Worm (Caenorhabditis elegans): ENCODE measurements around the gene Y38E10A.33.
A peak's percentile ranks its signal among the peaks of the same experiment; 100 is the strongest.

The Y38E10A.33 gene

DNA sequence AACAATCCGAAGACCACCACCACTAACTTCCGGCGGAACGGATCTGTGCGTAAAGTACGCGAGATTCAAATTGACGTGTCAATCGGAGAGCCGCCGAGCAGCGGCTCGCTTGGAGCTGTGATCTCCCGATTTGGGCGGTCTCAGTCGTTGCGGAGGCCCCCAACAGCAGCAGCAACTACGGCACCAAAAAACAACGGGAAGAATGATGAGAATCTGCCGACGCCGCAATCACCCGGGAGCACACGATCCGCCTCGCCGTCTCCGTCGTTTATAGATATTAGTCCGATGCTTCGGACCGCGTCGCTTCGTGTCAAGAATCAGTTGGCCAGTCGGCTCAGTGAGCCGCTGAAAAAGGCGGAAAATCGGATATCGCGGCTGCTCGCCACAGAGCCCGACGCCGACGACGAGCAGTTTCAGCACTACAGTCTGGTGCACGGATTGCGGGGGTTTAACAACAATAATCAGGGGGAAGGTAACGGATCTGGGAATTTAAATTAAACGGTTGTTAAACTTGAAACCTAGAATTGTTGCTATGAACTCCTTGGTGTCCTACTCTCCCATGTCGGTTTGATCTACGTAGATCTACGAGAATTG lies 36.4 kb upstream of the Y38E10A.33 start:
- TF ChIP-seq lin-13 (GFP tag; optimal IDR thresholded peaks at IDR 0.05), result no peak
- TF ChIP-seq set-16 (GFP tag; IDR thresholded peaks at IDR 0.05), result peak; percentile 85

DNA sequence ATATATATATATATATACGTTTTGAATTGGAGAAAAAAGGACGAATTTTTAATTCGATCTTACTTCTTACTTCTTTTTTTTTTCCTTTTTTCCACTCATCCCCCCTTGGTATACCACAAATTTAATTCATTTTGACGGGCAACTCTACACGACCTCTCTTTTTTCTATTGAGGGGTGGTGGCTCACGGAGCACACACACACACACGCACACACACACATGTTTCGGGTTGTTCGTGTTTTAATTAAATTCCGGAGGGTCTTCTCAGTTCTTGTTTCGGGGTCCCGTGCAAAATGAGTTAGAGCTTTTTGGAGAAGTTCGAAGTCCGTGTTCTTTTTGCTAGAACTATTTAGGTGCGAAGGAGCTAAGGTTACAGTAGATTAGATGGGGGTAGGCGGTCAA lies 32.0 kb upstream of the Y38E10A.33 start:
- TF ChIP-seq ces-1 (GFP tag; optimal IDR thresholded peaks at IDR 0.05), result peak; percentile 33
- TF ChIP-seq ctbp-1 (GFP tag; IDR thresholded peaks at IDR 0.05), result no peak
- TF ChIP-seq unc-62 (GFP tag; optimal IDR thresholded peaks at IDR 0.05 in 1 of 2), result peak in 1 of 2 experiments; percentile 5
- no peak for TF ChIP-seq unc-62 (tag; optimal IDR thresholded peaks at IDR 0.05)

DNA sequence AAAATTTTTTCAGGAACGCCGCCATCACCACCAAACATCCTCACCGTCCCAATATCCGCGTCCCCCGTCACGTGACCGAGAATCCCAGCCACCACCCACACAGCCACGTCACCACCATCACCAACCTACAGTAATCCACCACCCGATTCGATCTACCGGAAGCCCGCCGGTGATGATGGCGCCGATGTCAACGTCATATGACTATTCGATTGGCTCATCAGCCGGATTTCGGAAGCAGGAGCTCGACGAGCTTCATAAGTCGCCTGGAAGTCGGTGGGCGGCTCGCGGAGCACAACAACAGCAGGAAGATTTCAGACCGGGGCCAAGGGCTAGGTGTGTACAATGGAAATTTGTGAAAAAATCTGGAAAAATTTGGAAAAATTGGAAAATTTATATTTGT lies 16.7 kb upstream of the Y38E10A.33 start:
- peak; percentile 64; the same call in 1 of the 2 replicates for TF ChIP-seq set-16 (GFP tag; IDR thresholded peaks at IDR 0.05)
- TF ChIP-seq F26F4.8 (GFP tag; conservative IDR thresholded peaks at IDR 0.05), result 0 out of 2 replicates have a peak, but pooled peaks have one; percentile 45
- no peak for TF ChIP-seq mdt-29 (GFP tag; IDR thresholded peaks at IDR 0.05)
- peak; percentile 76 for TF ChIP-seq aha-1 (tag)
- TF ChIP-seq pha-4 (GFP tag; IDR thresholded peaks at IDR 0.05), result no peak
- no peak for TF ChIP-seq pha-4 (tag; optimal IDR thresholded peaks at IDR 0.05)

DNA sequence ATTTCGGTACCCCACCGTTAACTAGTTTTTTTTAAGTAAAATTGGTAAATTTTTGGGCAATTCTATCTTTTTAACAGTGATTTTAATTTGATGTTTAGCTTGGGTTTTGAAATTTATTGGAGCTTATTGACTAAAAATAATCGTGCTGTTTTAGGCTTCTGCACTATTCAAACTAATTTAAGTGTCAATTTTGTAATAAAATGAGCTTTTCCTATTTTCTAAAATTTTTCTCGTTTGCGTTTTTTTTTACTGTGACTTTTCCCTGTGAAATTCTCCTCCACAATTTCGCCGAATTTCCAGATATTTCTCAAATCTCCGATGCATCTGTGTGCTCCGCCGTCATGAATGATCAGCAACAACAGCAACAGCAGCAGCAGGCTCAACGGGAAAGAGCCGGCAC lies 14.7 kb upstream of the Y38E10A.33 start, which contains the start of gene tbc-17:
Gene tbc-17 (plus strand): TSS at position 301 of the 400 bp plus-strand sequence.
- TF ChIP-seq zip-2 (tag; optimal IDR thresholded peaks at IDR 0.05) (no peak), fos-1 (tag; optimal IDR thresholded peaks at IDR 0.05) (no peak), unc-62 (GFP tag; optimal IDR thresholded peaks at IDR 0.05 in 1 of 2) (no peak), unc-62 (tag; optimal IDR thresholded peaks at IDR 0.05) (no peak), Y48G9A.11 (GFP tag; IDR thresholded peaks at IDR 0.05) (no peak), F26F4.8 (GFP tag; conservative IDR thresholded peaks at IDR 0.05) (no peak), hlh-11 (tag; optimal IDR thresholded peaks at IDR 0.05) (no peak), nhr-11 (tag; optimal IDR thresholded peaks at IDR 0.05) (no peak), vab-7 (GFP tag; IDR thresholded peaks at IDR 0.05) (no peak), ceh-20 (GFP tag; IDR thresholded peaks at IDR 0.05) (no peak)

DNA sequence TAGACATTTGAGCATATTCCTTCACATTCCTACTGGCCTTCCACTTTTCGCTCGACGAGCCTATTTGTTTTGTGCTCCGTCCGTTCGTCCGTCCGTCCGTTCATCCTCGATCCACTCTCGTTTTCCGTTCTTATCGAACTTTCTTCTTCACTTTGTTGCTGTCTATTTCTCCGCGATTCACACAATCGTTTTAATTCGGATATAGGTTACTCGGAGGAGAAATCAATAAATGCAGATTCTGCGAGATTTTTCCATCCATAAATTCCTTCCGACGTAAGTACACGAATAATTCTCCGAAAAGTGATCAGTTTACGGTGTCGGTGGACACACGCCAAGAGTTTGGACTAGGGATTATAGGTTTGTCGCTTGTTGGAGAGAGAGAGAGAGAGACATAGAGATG lies 13.2 kb upstream of the Y38E10A.33 start:
- TF ChIP-seq lin-38 (GFP tag; IDR thresholded peaks at IDR 0.05) (no peak), duxl-1 (tag; optimal IDR thresholded peaks at IDR 0.05; ENCODE audit: poor library complexity) (no peak), F10B5.3 (tag; optimal IDR thresholded peaks at IDR 0.05) (no peak)

DNA sequence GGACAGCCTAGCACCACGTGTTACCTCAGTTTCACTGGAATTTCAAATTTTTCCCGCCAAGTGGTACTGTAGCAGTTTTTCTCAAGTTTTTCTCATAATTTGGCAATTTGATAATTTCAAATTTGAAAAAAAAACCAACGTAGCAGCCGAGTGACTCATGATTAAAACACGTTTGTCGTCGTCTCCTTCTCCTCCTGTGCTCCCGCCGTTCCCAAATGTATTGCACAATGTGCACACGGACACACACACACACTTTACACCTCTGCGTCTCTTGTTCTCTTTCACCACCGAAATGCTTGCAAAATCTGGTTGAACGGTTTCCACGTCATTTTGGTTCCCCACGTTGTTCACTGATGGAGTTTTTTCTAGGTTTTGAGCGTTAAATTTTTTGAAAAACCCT lies 11.9 kb upstream of the Y38E10A.33 start:
- no peak for TF ChIP-seq sdz-12 (GFP tag; optimal IDR thresholded peaks at IDR 0.05)
- TF ChIP-seq snpc-1.2 (GFP tag; IDR thresholded peaks at IDR 0.05), result no peak
- TF ChIP-seq unc-39 (tag; optimal IDR thresholded peaks at IDR 0.05), result no peak
- peak; percentile 3 for TF ChIP-seq mep-1 (tag; optimal IDR thresholded peaks at IDR 0.05)
- TF ChIP-seq hlh-30 (tag; optimal IDR thresholded peaks at IDR 0.05; ENCODE audit: insufficient read depth), result peak; percentile 47
- peak; percentile 81 for TF ChIP-seq nhr-28 (tag; optimal IDR thresholded peaks at IDR 0.05)

DNA sequence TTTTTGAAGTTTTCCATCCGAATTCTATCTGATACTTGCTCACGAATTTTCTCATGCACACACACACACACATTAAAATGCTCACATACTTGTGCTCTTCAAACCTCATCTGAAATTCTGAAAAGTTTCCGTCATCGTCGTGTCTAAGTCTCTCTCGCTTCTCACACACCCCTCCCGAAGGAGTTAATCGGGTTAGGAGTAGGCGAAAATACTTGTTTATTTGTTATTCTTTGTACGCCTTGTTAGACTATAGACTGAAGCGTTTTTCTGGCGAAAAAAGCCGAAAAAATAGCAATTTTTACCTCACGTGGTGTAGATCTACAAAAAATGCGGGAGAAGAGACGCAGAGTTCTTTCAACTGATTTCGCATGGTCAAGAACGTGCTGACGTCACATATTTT lies 11.5 kb upstream of the Y38E10A.33 start:
- TF ChIP-seq Y105C5A.15 (GFP tag; IDR thresholded peaks at IDR 0.05) (no peak), nhr-10 (tag; optimal IDR thresholded peaks at IDR 0.05) (no peak)

All from whole organism, L4 larva.